Fruit fly (Drosophila melanogaster) whole organism, adult: ENCODE results near the gene yip7.

Experiments
- CG12768 ChIP-seq: fragments of 200-800 bp; sonication (Bioruptor generic); optimal IDR thresholded peaks from 2 replicates; lab custom pipeline; 2017; ENCODE audit warnings: missing biosample characterization, missing genetic modification characterization, mild to moderate bottlenecking, moderate library complexity, missing genetic modification reagents
- CG33017 ChIP-seq: fragments of 200-800 bp; sonication (Bioruptor generic); optimal IDR thresholded peaks from 2 replicates; lab custom pipeline; 2018; ENCODE audit warnings: missing biosample characterization, mild to moderate bottlenecking, missing genetic modification characterization, moderate library complexity
- CG5204 ChIP-seq: fragments of 200-800 bp; sonication (Bioruptor generic); optimal IDR thresholded peaks from 2 replicates; lab custom pipeline; 2016; ENCODE audit warnings: missing biosample characterization, missing genetic modification characterization

- no peak for TF ChIP-seq CG5204
- TF ChIP-seq CG12768 (GFP tag; lab: Kevin White, UChicago): no peak
- TF ChIP-seq CG33017 (tag; lab: Kevin White, UChicago): no peak
These were observed 19.3 kb downstream of the yip7 start, which contains the start of gene Jon65Ai for dm6 chr3L:6054343-6054742.
